Fruit fly (Drosophila melanogaster) whole organism, pupa: Measurements from ENCODE around the gene CG13625.

Source experiments
- CG12605 ChIP-seq: fragments of 200-800 bp; sonication (Bioruptor generic); IDR thresholded peaks from 2 replicates; pipeline ENCODE4 v1.3.6; 2022; ENCODE audit warnings: missing biosample characterization, missing genetic modification characterization
- D1 ChIP-seq: fragments of 200-800 bp; sonication (Bioruptor generic); optimal IDR thresholded peaks from 2 replicates; lab custom pipeline; 2018; ENCODE audit warnings: missing biosample characterization, mild to moderate bottlenecking, missing genetic modification characterization, moderate library complexity
- Pif1A ChIP-seq: fragments of 200-800 bp; sonication (Bioruptor generic); optimal IDR thresholded peaks from 3 replicates; lab custom pipeline; 2016; ENCODE audit warnings: missing biosample characterization, missing genetic modification characterization

- no peak for TF ChIP-seq Pif1A
- no peak for TF ChIP-seq D1 (tag; lab: Kevin White, UChicago)
- no peak for TF ChIP-seq CG12605 (GFP tag; lab: Robert Waterston, UW)
Observed at dm6 chr3R:24593733-24594132, 8.8 kb upstream of the CG13625 start.
